Worm (Caenorhabditis elegans) whole organism, L2 larva: ENCODE measurements around the gene Y41C4A.18.

ENCODE experiments used
- C34F6.9 ChIP-seq: fragments of 150-350 bp; optimal IDR thresholded peaks from 2 replicates; lab custom pipeline; 2014; ENCODE audit warnings: missing biosample characterization, missing genetic modification characterization
- ZK546.5 ChIP-seq: sonication (generic microtip); optimal IDR thresholded peaks from 2 replicates; lab custom pipeline; 2017; ENCODE audit warnings: missing biosample characterization, missing genetic modification characterization
- alr-1 ChIP-seq: fragments of 150-350 bp; optimal IDR thresholded peaks from 2 replicates; lab custom pipeline; 2014; ENCODE audit warnings: missing biosample characterization, missing genetic modification characterization
- ama-1 ChIP-seq: fragments of 150-350 bp; optimal IDR thresholded peaks from 2 replicates; lab custom pipeline; 2018; ENCODE audit warnings: inconsistent platforms
- blmp-1 ChIP-seq: sonication (generic microtip); optimal IDR thresholded peaks from 2 replicates; lab custom pipeline; 2017; ENCODE audit warnings: missing genetic modification characterization, mild to moderate bottlenecking, missing compliant biosample characterization, antibody characterized with exemption, moderate library complexity; ENCODE audit not compliant: insufficient read depth
- ceh-16 ChIP-seq: fragments of 150-350 bp; optimal IDR thresholded peaks from 2 replicates; lab custom pipeline; 2014; ENCODE audit warnings: missing biosample characterization, missing genetic modification characterization
- ceh-82 ChIP-seq: fragments of 150-350 bp; optimal IDR thresholded peaks from 2 replicates; lab custom pipeline; 2014; ENCODE audit warnings: missing biosample characterization, missing genetic modification characterization
- crh-2 ChIP-seq: sonication (generic microtip); optimal IDR thresholded peaks from 2 replicates; lab custom pipeline; 2017; ENCODE audit warnings: missing biosample characterization, missing genetic modification characterization
- egl-27 ChIP-seq: sonication (generic microtip); optimal IDR thresholded peaks from 3 replicates; lab custom pipeline; 2017; ENCODE audit warnings: missing biosample characterization, missing genetic modification reagents, missing genetic modification characterization
- elt-1 ChIP-seq: fragments of 150-350 bp; optimal IDR thresholded peaks from 2 replicates; lab custom pipeline; 2014; ENCODE audit warnings: missing biosample characterization, missing genetic modification characterization
- fos-1 ChIP-seq: fragments of 150-350 bp; optimal IDR thresholded peaks from 2 replicates; lab custom pipeline; 2014; ENCODE audit warnings: missing biosample characterization, missing genetic modification characterization
- gmeb-1 ChIP-seq: fragments of 150-350 bp; optimal IDR thresholded peaks from 2 replicates; lab custom pipeline; 2014; ENCODE audit warnings: missing biosample characterization, missing genetic modification characterization
- lin-11 ChIP-seq: fragments of 150-350 bp; sonication (generic microtip); optimal IDR thresholded peaks from 2 replicates; lab custom pipeline; 2014; ENCODE audit warnings: missing biosample characterization, missing genetic modification characterization, inconsistent platforms, mixed read lengths
- lin-13 ChIP-seq: fragments of 150-350 bp; optimal IDR thresholded peaks from 2 replicates; lab custom pipeline; 2014; ENCODE audit warnings: missing biosample characterization, missing genetic modification reagents, missing genetic modification characterization
- lin-39 ChIP-seq: fragments of 150-350 bp; optimal IDR thresholded peaks from 2 replicates; lab custom pipeline; 2014; ENCODE audit warnings: missing biosample characterization, missing genetic modification reagents, missing genetic modification characterization
- lsy-2 ChIP-seq, 2 experiments: fragments of 150-350 bp in 1 of 2; sonication (generic microtip) in 1 of 2; optimal IDR thresholded peaks; 2 replicates each; lab custom pipeline; 2014 to 2017; ENCODE audit warnings: missing biosample characterization in 2 of 2, missing genetic modification characterization in 2 of 2
- mbf-1 ChIP-seq: sonication (generic microtip); optimal IDR thresholded peaks from 2 replicates; lab custom pipeline; 2017; ENCODE audit warnings: missing biosample characterization, missing genetic modification characterization
- mdl-1 ChIP-seq, 2 experiments: fragments of 150-350 bp in 1 of 2; sonication (generic microtip) in 1 of 2; optimal IDR thresholded peaks; 2 replicates each; lab custom pipeline; 2017; ENCODE audit warnings: missing biosample characterization in 2 of 2, missing genetic modification characterization in 2 of 2
- nhr-10 ChIP-seq: sonication (generic microtip); optimal IDR thresholded peaks from 2 replicates; lab custom pipeline; 2017; ENCODE audit warnings: missing biosample characterization, missing genetic modification characterization
- nhr-11 ChIP-seq: fragments of 150-350 bp; optimal IDR thresholded peaks from 2 replicates; lab custom pipeline; 2014; ENCODE audit warnings: missing biosample characterization, missing genetic modification characterization
- nhr-12 ChIP-seq: fragments of 150-350 bp; optimal IDR thresholded peaks from 2 replicates; lab custom pipeline; 2014; ENCODE audit warnings: missing biosample characterization, missing genetic modification characterization
- nhr-129 ChIP-seq: fragments of 150-350 bp; optimal IDR thresholded peaks from 2 replicates; lab custom pipeline; 2014; ENCODE audit warnings: missing biosample characterization, missing genetic modification characterization
- nhr-21 ChIP-seq: fragments of 150-350 bp; optimal IDR thresholded peaks from 2 replicates; lab custom pipeline; 2014; ENCODE audit warnings: missing biosample characterization, missing genetic modification characterization
- nhr-23 ChIP-seq: fragments of 150-350 bp; optimal IDR thresholded peaks from 2 replicates; lab custom pipeline; 2014; ENCODE audit warnings: missing biosample characterization, missing genetic modification reagents, missing genetic modification characterization
- nhr-237 ChIP-seq: fragments of 150-350 bp; optimal IDR thresholded peaks from 2 replicates; lab custom pipeline; 2014; ENCODE audit warnings: missing biosample characterization, missing genetic modification characterization
- nhr-25 ChIP-seq: fragments of 150-350 bp; sonication (generic microtip); optimal IDR thresholded peaks from 3 replicates; lab custom pipeline; 2014; ENCODE audit warnings: missing biosample characterization, missing genetic modification characterization
- nhr-6 ChIP-seq: fragments of 150-350 bp; optimal IDR thresholded peaks from 2 replicates; lab custom pipeline; 2014; ENCODE audit warnings: missing biosample characterization, missing genetic modification characterization
- nhr-77 ChIP-seq: fragments of 150-350 bp; optimal IDR thresholded peaks from 2 replicates; lab custom pipeline; 2014; ENCODE audit warnings: missing biosample characterization, missing genetic modification characterization
- peb-1 ChIP-seq: fragments of 150-350 bp; optimal IDR thresholded peaks from 2 replicates; lab custom pipeline; 2014; ENCODE audit warnings: missing biosample characterization, missing genetic modification characterization
- sem-4 ChIP-seq: fragments of 150-350 bp; optimal IDR thresholded peaks from 2 replicates; lab custom pipeline; 2014; ENCODE audit warnings: missing biosample characterization, missing genetic modification reagents, missing genetic modification characterization
- skn-1 ChIP-seq: sonication (generic microtip); optimal IDR thresholded peaks from 2 replicates; lab custom pipeline; 2017; ENCODE audit warnings: missing biosample characterization, missing genetic modification characterization
- sma-3 ChIP-seq: sonication (generic microtip); optimal IDR thresholded peaks from 2 replicates; lab custom pipeline; 2016; ENCODE audit warnings: missing genetic modification reagents, missing genetic modification characterization, missing compliant biosample characterization
- sma-9 ChIP-seq, 2 experiments: fragments of 150-350 bp in 1 of 2; sonication (generic microtip) in 1 of 2; optimal IDR thresholded peaks; 2 replicates each; lab custom pipeline; 2014 to 2016; ENCODE audit warnings: missing genetic modification characterization in 2 of 2, mild to moderate bottlenecking in 1 of 2, missing biosample characterization in 1 of 2, missing compliant biosample characterization in 1 of 2, missing genetic modification reagents in 1 of 2, moderate library complexity in 1 of 2
- unc-39 ChIP-seq: fragments of 150-350 bp; optimal IDR thresholded peaks from 2 replicates; lab custom pipeline; 2014; ENCODE audit warnings: missing biosample characterization, missing genetic modification characterization
- unc-62 ChIP-seq: fragments of 150-350 bp; optimal IDR thresholded peaks from 2 replicates; lab custom pipeline; 2014; ENCODE audit warnings: missing biosample characterization, missing genetic modification reagents, missing genetic modification characterization
- zag-1 ChIP-seq: fragments of 150-350 bp; optimal IDR thresholded peaks from 2 replicates; lab custom pipeline; 2014; ENCODE audit warnings: missing biosample characterization, missing genetic modification characterization
- ztf-11 ChIP-seq: sonication (generic microtip); optimal IDR thresholded peaks from 2 replicates; lab custom pipeline; 2017; ENCODE audit warnings: missing biosample characterization, missing genetic modification characterization
- ztf-4 ChIP-seq: fragments of 150-350 bp; optimal IDR thresholded peaks from 2 replicates; lab custom pipeline; 2014; ENCODE audit warnings: missing biosample characterization, missing genetic modification characterization

The Y41C4A.18 gene

DNA sequence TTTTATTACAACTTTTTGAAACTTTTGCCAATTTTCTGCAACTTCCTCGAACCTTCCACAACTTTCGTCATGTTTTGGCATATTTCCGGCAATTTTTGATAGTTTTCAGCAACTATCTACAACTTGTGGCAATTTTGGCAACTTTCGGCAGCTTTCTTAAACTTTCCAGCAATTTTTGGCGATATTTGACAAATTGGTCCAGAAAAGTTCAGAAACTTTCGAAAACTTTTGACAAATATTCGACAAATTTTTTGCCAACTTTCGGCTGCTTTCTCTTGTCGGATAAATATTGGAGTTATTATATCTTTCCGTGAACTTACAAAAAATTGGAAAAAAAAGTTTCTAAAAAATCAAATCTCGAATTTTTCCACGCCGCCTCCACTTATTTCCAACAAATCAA is at the start of gene Y41C4A.18:
Gene Y41C4A.18, plus strand, starts transcription at position 301 of the 400 bp plus-strand sequence.
- TF ChIP-seq nhr-129 (tag; lab: Kevin White, UChicago), result no peak
- no peak for TF ChIP-seq fos-1 (tag; lab: Kevin White, UChicago)
- no peak for TF ChIP-seq ceh-82 (tag; lab: Kevin White, UChicago)
- TF ChIP-seq lsy-2 (tag; optimal IDR thresholded peaks at IDR 0.05; lab: Kevin White, UChicago), result no peak
- no peak for TF ChIP-seq lin-11 (tag; lab: Kevin White, UChicago)
- no peak for TF ChIP-seq ceh-16 (tag; lab: Kevin White, UChicago)
- no peak for TF ChIP-seq C34F6.9 (tag; lab: Kevin White, UChicago)
- no peak for TF ChIP-seq alr-1 (tag; lab: Kevin White, UChicago)
- TF ChIP-seq nhr-77 (tag; lab: Kevin White, UChicago), result no peak
- TF ChIP-seq ztf-4 (tag; lab: Kevin White, UChicago), result no peak
- no peak for TF ChIP-seq lin-39 (tag; lab: Kevin White, UChicago)
- TF ChIP-seq nhr-12, result no peak
- TF ChIP-seq mdl-1 (tag; optimal IDR thresholded peaks at IDR 0.05; lab: Kevin White, UChicago), result no peak
- TF ChIP-seq skn-1 (tag; lab: Kevin White, UChicago), result no peak
- no peak for TF ChIP-seq nhr-6 (tag; lab: Kevin White, UChicago)
- no peak for TF ChIP-seq gmeb-1 (tag; lab: Kevin White, UChicago)
- TF ChIP-seq blmp-1, result no peak

DNA sequence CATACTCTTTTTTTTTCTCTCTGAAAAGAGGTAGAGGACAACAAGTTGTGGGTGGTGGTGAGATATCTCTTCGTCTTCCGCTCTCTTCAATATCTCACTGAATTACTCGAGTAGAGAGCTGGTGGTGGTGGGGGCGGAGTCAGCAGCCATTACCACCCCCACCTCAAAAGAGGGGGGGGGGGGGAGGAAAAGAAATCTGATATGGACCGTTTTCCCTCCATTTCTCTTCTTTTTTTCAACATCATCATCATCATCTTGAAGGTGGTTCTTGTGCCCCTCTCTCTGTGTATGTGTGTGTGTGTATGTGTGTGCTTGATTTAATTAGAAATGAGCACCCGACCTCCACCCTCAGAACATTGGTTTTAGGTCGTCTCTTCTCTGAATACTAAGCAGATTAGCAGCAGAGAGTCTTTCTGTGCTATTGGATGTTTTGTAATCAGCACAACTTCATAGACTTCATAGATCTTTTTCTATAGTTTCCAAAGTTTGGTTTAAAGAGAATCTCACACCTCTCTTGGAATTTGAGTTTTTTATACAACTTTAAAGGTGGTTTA is 48.9 kb upstream of the Y41C4A.18 start:
- TF ChIP-seq lin-13 (GFP tag; lab: Kevin White, UChicago), result no peak
- no peak for TF ChIP-seq elt-1
- no peak for TF ChIP-seq zag-1 (tag; lab: Kevin White, UChicago)
- TF ChIP-seq nhr-25 (tag; lab: Kevin White, UChicago), result no peak
- TF ChIP-seq lsy-2 (tag; optimal IDR thresholded peaks at IDR 0.05; lab: Kevin White, UChicago), result no peak
- no peak for TF ChIP-seq nhr-129 (tag; lab: Kevin White, UChicago)
- TF ChIP-seq unc-39, result no peak
- no peak for TF ChIP-seq egl-27
- TF ChIP-seq, all 48 proteins: peak for 0

DNA sequence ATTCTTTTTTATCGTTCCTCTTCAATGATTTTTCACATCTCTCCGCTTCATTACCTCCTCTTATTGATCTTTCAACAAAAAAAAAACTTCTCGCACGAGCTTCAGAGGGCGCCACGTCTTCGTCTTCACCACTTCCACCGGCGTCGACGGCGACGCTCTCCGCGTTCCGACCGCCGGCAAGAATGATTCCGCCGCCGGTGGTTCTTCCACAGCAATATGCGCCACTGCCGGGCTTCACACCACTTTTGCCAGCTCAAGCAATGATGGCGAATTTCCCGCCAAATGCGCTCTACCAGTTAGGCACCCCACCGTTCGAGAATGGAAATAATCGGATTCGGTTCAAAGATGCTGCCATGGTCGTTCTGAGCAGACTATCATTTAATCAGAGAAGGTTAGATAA is 47.4 kb upstream of the Y41C4A.18 start:
- no peak for TF ChIP-seq mdl-1 (tag; optimal IDR thresholded peaks at IDR 0.05; lab: Kevin White, UChicago)
- TF ChIP-seq, all 48 proteins: peak for 0

DNA sequence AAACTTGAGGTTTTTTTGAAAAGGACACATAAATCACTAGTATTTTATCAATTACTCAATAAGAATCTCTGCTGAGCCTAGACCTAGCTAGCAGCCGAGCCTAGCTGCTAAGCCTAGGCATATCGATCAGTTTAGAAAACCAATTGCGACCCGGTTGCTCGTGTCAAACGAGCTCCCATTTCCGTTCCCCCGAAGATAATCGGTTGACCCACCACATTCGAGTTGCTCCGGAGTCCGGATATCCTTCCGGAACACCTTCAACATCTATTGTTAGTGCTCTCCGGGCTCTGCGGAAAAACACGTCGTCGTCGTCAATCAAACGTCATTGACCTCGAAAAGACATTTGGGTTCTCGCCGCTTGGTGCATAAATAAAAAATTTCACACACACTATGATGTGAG is 46.6 kb upstream of the Y41C4A.18 start:
- no peak for TF ChIP-seq nhr-10 (tag; lab: Kevin White, UChicago)
- no peak for TF ChIP-seq lin-39 (tag; lab: Kevin White, UChicago)
- TF ChIP-seq unc-62 (GFP tag; lab: Kevin White, UChicago), result no peak
- TF ChIP-seq nhr-11 (tag; lab: Kevin White, UChicago), result no peak
- no peak for TF ChIP-seq lin-11 (tag; lab: Kevin White, UChicago)
- TF ChIP-seq elt-1, result no peak
- TF ChIP-seq ZK546.5 (tag; lab: Kevin White, UChicago), result no peak
- no peak for TF ChIP-seq ceh-82 (tag; lab: Kevin White, UChicago)
- no peak for TF ChIP-seq skn-1 (tag; lab: Kevin White, UChicago)
- TF ChIP-seq nhr-12, result no peak
- TF ChIP-seq nhr-21, result no peak
- TF ChIP-seq lin-13 (GFP tag; lab: Kevin White, UChicago), result no peak

DNA sequence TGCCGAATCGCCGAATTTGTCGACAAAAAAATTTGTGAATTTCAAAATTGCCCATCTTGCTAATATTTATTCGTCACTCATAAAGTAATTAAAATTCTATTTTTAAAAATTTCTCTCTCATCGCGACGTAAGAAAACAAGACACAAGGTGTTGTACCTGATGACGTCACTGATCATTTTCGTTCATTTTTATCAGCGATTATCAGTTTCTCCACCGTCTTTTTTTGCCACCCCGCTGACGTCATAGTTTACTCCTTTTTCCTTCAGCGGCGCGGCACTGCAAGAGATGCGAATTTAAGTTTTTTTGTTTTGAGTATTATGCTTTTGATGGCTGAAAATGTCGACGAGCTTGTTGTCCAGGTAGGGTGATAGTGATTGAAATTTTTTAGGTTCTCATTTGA is 45.6 kb upstream of the Y41C4A.18 start:
- no peak for TF ChIP-seq ztf-11
- TF ChIP-seq egl-27, result no peak
- no peak for TF ChIP-seq peb-1 (tag; lab: Kevin White, UChicago)
- no peak for TF ChIP-seq nhr-23
- peak; percentile 44 for TF ChIP-seq sma-3 (GFP tag; lab: Kevin White, UChicago)
- no peak for TF ChIP-seq nhr-21
- no peak for TF ChIP-seq nhr-237 (tag; lab: Kevin White, UChicago)
- peak; percentile 19 for TF ChIP-seq gmeb-1 (tag; lab: Kevin White, UChicago)
- no peak for TF ChIP-seq lsy-2 (tag; optimal IDR thresholded peaks at IDR 0.05; lab: Kevin White, UChicago)
- TF ChIP-seq sma-9 (GFP tag; optimal IDR thresholded peaks at IDR 0.05; lab: Kevin White, UChicago), result peak; percentile 67
- TF ChIP-seq sma-9 (tag; optimal IDR thresholded peaks at IDR 0.05; lab: Kevin White, UChicago), result no peak
- TF ChIP-seq ama-1 (lab: Kevin White, UChicago), result no peak
- TF ChIP-seq sem-4, result no peak
- no peak for TF ChIP-seq skn-1 (tag; lab: Kevin White, UChicago)
- TF ChIP-seq crh-2 (tag; lab: Kevin White, UChicago), result peak; percentile 56
- peak; percentile 66 for TF ChIP-seq fos-1 (tag; lab: Kevin White, UChicago)
- TF ChIP-seq mbf-1 (tag; lab: Kevin White, UChicago), result no peak
